Fruit fly (Drosophila melanogaster) whole organism, embryonic: ENCODE data around the gene Arc42.
A peak's percentile ranks its signal among the peaks of the same experiment; 100 is the strongest.

Source experiments
- Aef1 ChIP-seq: fragments of 200-800 bp; sonication (Bioruptor generic); IDR thresholded peaks from 3 replicates; pipeline ENCODE4 v1.3.6; 2022; ENCODE audit warnings: missing biosample characterization, missing genetic modification characterization
- Atf-2 ChIP-seq: fragments of 200-800 bp; sonication (Bioruptor generic); optimal IDR thresholded peaks from 2 replicates; lab custom pipeline; 2016; ENCODE audit warnings: missing biosample characterization, missing genetic modification characterization
- B-H2 ChIP-seq: fragments of 200-800 bp; sonication (Bioruptor generic); optimal IDR thresholded peaks from 2 replicates; lab custom pipeline; 2018; ENCODE audit warnings: missing biosample characterization, mild to moderate bottlenecking, missing genetic modification characterization
- CG10267 ChIP-seq: fragments of 200-800 bp; sonication (Bioruptor generic); optimal IDR thresholded peaks from 2 replicates; lab custom pipeline; 2018; ENCODE audit warnings: missing biosample characterization, mild to moderate bottlenecking, missing genetic modification characterization, moderate library complexity
- CG10979 ChIP-seq: fragments of 200-800 bp; sonication (Bioruptor generic); optimal IDR thresholded peaks from 2 replicates; lab custom pipeline; 2018; ENCODE audit warnings: missing biosample characterization, mild to moderate bottlenecking, missing genetic modification characterization, moderate library complexity
- CG11093 ChIP-seq: fragments of 200-800 bp; sonication (Bioruptor generic); IDR thresholded peaks from 3 replicates; pipeline ENCODE4 v1.3.6; 2022; ENCODE audit warnings: missing biosample characterization, missing genetic modification characterization
- CG12219 ChIP-seq: fragments of 200-800 bp; sonication (Bioruptor generic); optimal IDR thresholded peaks from 3 replicates; lab custom pipeline; 2018; ENCODE audit warnings: missing biosample characterization, mild to moderate bottlenecking, missing genetic modification characterization
- CG12391 ChIP-seq: fragments of 200-800 bp; sonication (Bioruptor generic); optimal IDR thresholded peaks from 3 replicates; lab custom pipeline; 2018; ENCODE audit warnings: missing biosample characterization, mild to moderate bottlenecking, missing genetic modification characterization, moderate library complexity
- CG12744 ChIP-seq: fragments of 200-800 bp; sonication (Bioruptor generic); optimal IDR thresholded peaks from 2 replicates; lab custom pipeline; 2016; ENCODE audit warnings: missing biosample characterization, missing genetic modification characterization
- CG14050 ChIP-seq: fragments of 200-800 bp; sonication (Bioruptor generic); IDR thresholded peaks from 3 replicates; pipeline ENCODE4 v1.3.6; 2022; ENCODE audit warnings: missing biosample characterization, missing genetic modification characterization
- CG15011 ChIP-seq: fragments of 200-800 bp; sonication (Bioruptor generic); optimal IDR thresholded peaks from 3 replicates; lab custom pipeline; 2018; ENCODE audit warnings: missing biosample characterization, mild to moderate bottlenecking, missing genetic modification characterization
- CG16813 ChIP-seq: fragments of 200-800 bp; sonication (Bioruptor generic); IDR thresholded peaks from 3 replicates; pipeline ENCODE4 v1.3.6; 2022; ENCODE audit warnings: missing biosample characterization, missing genetic modification characterization; ENCODE audit not compliant: partially characterized antibody
- CG17359 ChIP-seq: fragments of 200-800 bp; sonication (Bioruptor generic); optimal IDR thresholded peaks from 3 replicates; lab custom pipeline; 2018; ENCODE audit warnings: missing biosample characterization, mild to moderate bottlenecking, missing genetic modification characterization, moderate library complexity
- CG1792 ChIP-seq: fragments of 200-800 bp; sonication (Bioruptor generic); optimal IDR thresholded peaks from 2 replicates; lab custom pipeline; 2016; ENCODE audit warnings: missing biosample characterization, missing genetic modification characterization
- CG18599 ChIP-seq: fragments of 200-800 bp; sonication (Bioruptor generic); optimal IDR thresholded peaks from 3 replicates; lab custom pipeline; 2017; ENCODE audit warnings: missing biosample characterization, missing genetic modification characterization, mild to moderate bottlenecking, moderate library complexity, missing genetic modification reagents
- CG2120 ChIP-seq: fragments of 200-800 bp; sonication (Bioruptor generic); optimal IDR thresholded peaks from 3 replicates; lab custom pipeline; 2016; ENCODE audit warnings: missing biosample characterization, missing genetic modification characterization
- CG2202 ChIP-seq: fragments of 200-800 bp; sonication (Bioruptor generic); optimal IDR thresholded peaks from 2 replicates; lab custom pipeline; 2018; ENCODE audit warnings: missing biosample characterization, mild to moderate bottlenecking, missing genetic modification characterization
- CG32532 ChIP-seq: fragments of 200-800 bp; sonication (Bioruptor generic); IDR thresholded peaks from 2 replicates; pipeline ENCODE4 v1.3.6; 2022; ENCODE audit warnings: missing biosample characterization, missing genetic modification characterization
- CG3995 ChIP-seq: fragments of 200-800 bp; sonication (Bioruptor generic); optimal IDR thresholded peaks from 3 replicates; lab custom pipeline; 2016; ENCODE audit warnings: missing biosample characterization, missing genetic modification characterization
- CG4360 ChIP-seq: fragments of 200-800 bp; sonication (Bioruptor generic); IDR thresholded peaks from 2 replicates; pipeline ENCODE4 v1.3.6; 2022; ENCODE audit warnings: missing biosample characterization, missing genetic modification characterization
- CG8281 ChIP-seq: fragments of 200-800 bp; sonication (Bioruptor generic); optimal IDR thresholded peaks from 2 replicates; lab custom pipeline; 2018; ENCODE audit warnings: missing biosample characterization, mild to moderate bottlenecking, missing genetic modification characterization, moderate library complexity
- CG9437 ChIP-seq: fragments of 200-800 bp; sonication (Bioruptor generic); optimal IDR thresholded peaks from 2 replicates; lab custom pipeline; 2018; ENCODE audit warnings: missing biosample characterization, mild to moderate bottlenecking, missing genetic modification characterization
- CG9932 ChIP-seq: fragments of 200-800 bp; sonication (Bioruptor generic); IDR thresholded peaks from 2 replicates; pipeline ENCODE4 v1.3.6; 2022; ENCODE audit warnings: missing biosample characterization, missing genetic modification characterization
- CoRest ChIP-seq: fragments of 200-800 bp; sonication (Bioruptor generic); optimal IDR thresholded peaks from 3 replicates; lab custom pipeline; 2018; ENCODE audit warnings: missing biosample characterization, mild to moderate bottlenecking, missing genetic modification characterization, moderate library complexity
- D19B ChIP-seq: fragments of 200-800 bp; sonication (Bioruptor generic); optimal IDR thresholded peaks from 2 replicates; lab custom pipeline; 2017; ENCODE audit warnings: missing biosample characterization, mild to moderate bottlenecking, missing genetic modification characterization
- Drgx ChIP-seq: fragments of 200-800 bp; sonication (Bioruptor generic); IDR thresholded peaks from 2 replicates; pipeline ENCODE4 v1.3.6; 2022; ENCODE audit warnings: missing biosample characterization, missing genetic modification characterization
- Hr39 ChIP-seq: fragments of >200 bp; optimal IDR thresholded peaks from 2 replicates; lab custom pipeline; 2017
- Hsf ChIP-seq: fragments of 200-800 bp; sonication (Bioruptor generic); optimal IDR thresholded peaks from 3 replicates; lab custom pipeline; 2016; ENCODE audit warnings: missing biosample characterization, missing genetic modification characterization
- Lpt ChIP-seq: fragments of >200 bp; optimal IDR thresholded peaks from 2 replicates; lab custom pipeline; 2018; ENCODE audit warnings: missing biosample characterization, missing genetic modification characterization
- Optix ChIP-seq: fragments of 200-800 bp; sonication (Bioruptor generic); IDR thresholded peaks from 3 replicates; pipeline ENCODE4 v1.3.6; 2022; ENCODE audit warnings: missing biosample characterization, missing genetic modification characterization
- Poxn ChIP-seq: fragments of 200-800 bp; sonication (Bioruptor generic); IDR thresholded peaks from 2 replicates; pipeline ENCODE4 v1.3.6; 2022; ENCODE audit warnings: missing biosample characterization, missing genetic modification characterization
- Sin3A ChIP-seq: fragments of >200 bp; optimal IDR thresholded peaks from 2 replicates; lab custom pipeline; 2018
- Taf1 ChIP-seq: fragments of 200-800 bp; sonication (Bioruptor generic); IDR thresholded peaks from 2 replicates; pipeline ENCODE4 v1.3.6; 2022; ENCODE audit warnings: missing biosample characterization, missing genetic modification characterization
- amos ChIP-seq: fragments of 200-800 bp; sonication (Bioruptor generic); IDR thresholded peaks from 2 replicates; pipeline ENCODE4 v1.3.6; 2022; ENCODE audit warnings: missing biosample characterization, missing genetic modification characterization; ENCODE audit not compliant: partially characterized antibody
- bowl ChIP-seq: fragments of 200-800 bp; sonication (Bioruptor generic); IDR thresholded peaks from 2 replicates; pipeline ENCODE4 v1.3.6; 2022; ENCODE audit warnings: missing biosample characterization, missing genetic modification characterization
- cas ChIP-seq: fragments of 200-800 bp; sonication (Bioruptor generic); IDR thresholded peaks from 2 replicates; pipeline ENCODE4 v1.3.6; 2022; ENCODE audit warnings: missing biosample characterization, missing genetic modification characterization
- en ChIP-seq: fragments of 200-800 bp; sonication (Bioruptor generic); optimal IDR thresholded peaks from 2 replicates; lab custom pipeline; 2016; ENCODE audit warnings: missing biosample characterization, missing genetic modification characterization
- esg ChIP-seq: fragments of 200-800 bp; sonication (Bioruptor generic); conservative IDR thresholded peaks from 2 replicates; pipeline ENCODE4 v1.3.6; 2022; ENCODE audit warnings: missing biosample characterization, missing genetic modification characterization
- ewg ChIP-seq: fragments of 200-800 bp; sonication (Bioruptor generic); optimal IDR thresholded peaks from 3 replicates; lab custom pipeline; 2017; ENCODE audit warnings: mild to moderate bottlenecking, missing biosample characterization, missing genetic modification reagents, missing genetic modification characterization
- fd102C ChIP-seq: fragments of 200-800 bp; sonication (Bioruptor generic); optimal IDR thresholded peaks from 2 replicates; lab custom pipeline; 2018; ENCODE audit warnings: missing biosample characterization, mild to moderate bottlenecking, missing genetic modification characterization, moderate library complexity
- gro ChIP-seq: fragments of 200-800 bp; sonication (Bioruptor generic); optimal IDR thresholded peaks from 2 replicates; lab custom pipeline; 2016; ENCODE audit warnings: missing biosample characterization, missing genetic modification characterization
- lab ChIP-seq: fragments of 200-800 bp; sonication (Bioruptor generic); optimal IDR thresholded peaks from 3 replicates; lab custom pipeline; 2017; ENCODE audit warnings: missing biosample characterization, missing genetic modification characterization, mild to moderate bottlenecking, moderate library complexity, missing genetic modification reagents
- prd ChIP-seq, 3 experiments: fragments of >200 bp in 2 of 3; fragments of 200-800 bp in 1 of 3; sonication (Bioruptor generic) in 1 of 3; optimal IDR thresholded peaks in 2 of 3; IDR thresholded peaks in 1 of 3; 2 replicates in 2 of 3; 3 replicates in 1 of 3; pipeline versions ENCODE4 v1.3.6 to Lab custom; 2017 to 2022; ENCODE audit warnings: missing biosample characterization in 1 of 3, missing genetic modification characterization in 1 of 3
- pzg ChIP-seq: fragments of 200-800 bp; sonication (Bioruptor generic); optimal IDR thresholded peaks from 3 replicates; lab custom pipeline; 2018; ENCODE audit warnings: missing biosample characterization, mild to moderate bottlenecking, missing genetic modification characterization, moderate library complexity
- sr ChIP-seq: fragments of 200-800 bp; sonication (Bioruptor generic); IDR thresholded peaks from 3 replicates; pipeline ENCODE4 v1.3.6; 2022; ENCODE audit warnings: missing biosample characterization, missing genetic modification characterization
- sug ChIP-seq: fragments of 200-800 bp; optimal IDR thresholded peaks from 2 replicates; lab custom pipeline; 2019; ENCODE audit warnings: missing biosample characterization, mild to moderate bottlenecking, missing genetic modification characterization, moderate library complexity
- tll ChIP-seq, 2 experiments: fragments of 200-800 bp in 1 of 2; fragments of >200 bp in 1 of 2; sonication (Bioruptor generic) in 1 of 2; optimal IDR thresholded peaks; 2 replicates each; lab custom pipeline; 2017 to 2019; ENCODE audit warnings: missing biosample characterization in 2 of 2, missing genetic modification characterization in 2 of 2, mild to moderate bottlenecking in 1 of 2, moderate library complexity in 1 of 2
- unc-4 ChIP-seq: fragments of 200-800 bp; sonication (Bioruptor generic); IDR thresholded peaks from 2 replicates; pipeline ENCODE4 v1.3.6; 2022; ENCODE audit warnings: missing biosample characterization, missing genetic modification characterization; ENCODE audit not compliant: partially characterized antibody

The Arc42 gene

DNA sequence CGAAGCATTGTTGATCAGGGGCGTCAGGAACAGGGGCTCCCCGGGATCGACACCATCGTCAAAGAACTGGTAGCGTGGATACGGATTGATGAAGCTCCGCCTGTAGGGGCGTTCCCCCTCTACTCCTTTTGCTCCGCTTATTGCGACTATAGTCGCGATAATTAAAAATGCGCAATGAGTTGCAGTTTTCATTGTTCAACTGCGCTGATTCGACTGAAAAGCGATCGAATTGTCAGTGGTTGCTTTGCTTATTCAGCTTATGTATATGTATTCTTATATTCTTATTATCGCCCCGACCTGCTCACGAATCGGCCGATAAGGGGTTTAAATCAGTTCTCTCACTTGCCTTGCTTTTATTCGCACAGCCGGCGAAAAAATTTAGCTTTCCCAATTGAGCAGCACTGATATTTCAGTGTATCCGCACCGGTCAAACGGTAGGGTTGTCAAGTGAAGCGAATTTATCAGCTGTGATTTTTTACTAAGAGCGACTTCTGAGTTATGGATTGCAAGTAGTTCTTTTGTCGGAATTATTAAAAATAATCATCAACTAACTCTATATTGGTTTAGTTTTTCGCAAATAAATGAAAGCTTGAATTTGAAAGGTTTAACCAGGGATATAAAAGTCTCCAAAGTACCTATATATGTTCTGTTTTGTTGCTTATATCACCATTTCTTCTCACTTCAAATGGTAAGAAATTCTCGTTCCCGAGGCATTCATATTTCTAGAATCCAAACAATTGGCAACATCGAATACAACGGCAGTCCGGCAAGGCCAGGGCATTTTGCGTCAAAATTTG lies 13.4 kb upstream of the Arc42 start, which contains the start of the genes CG4572 and CG4686 (continued):
- TF ChIP-seq CG1792 (GFP tag; lab: Kevin White, UChicago) (peak; percentile 36), CG32532 (GFP tag; lab: Robert Waterston, UW) (peak; percentile 86), tll (GFP tag; optimal IDR thresholded peaks at IDR 0.05; lab: Kevin White, UChicago) (peak in 1 of 2 experiments; percentile 13), lab (peak; percentile 80), Lpt (GFP tag; lab: Kevin White, UChicago) (no peak), CG9437 (peak; percentile 74), CG2202 (tag; lab: Kevin White, UChicago) (peak; percentile 21), unc-4 (GFP tag; lab: Robert Waterston, UW) (0 out of 2 replicates have a peak, but pooled peaks have one; percentile 39), CG8281 (tag; lab: Kevin White, UChicago) (peak; percentile 63), CG14050 (GFP tag; lab: Robert Waterston, UW) (peak; percentile 61), CG10979 (tag; lab: Kevin White, UChicago) (peak; percentile 61), Sin3A (lab: Kevin White, UChicago) (peak; percentile 68), CG11093 (GFP tag; lab: Robert Waterston, UW) (peak; percentile 61; the same call in 1 of the 3 replicates), Taf1 (peak; percentile 6; the same call in 1 of the 2 replicates), amos (GFP tag; lab: Robert Waterston, UW) (no peak), pzg (GFP tag; lab: Kevin White, UChicago) (peak; percentile 46), ewg (peak; percentile 53), Optix (no peak), bowl (GFP tag; lab: Robert Waterston, UW) (no peak), CG3995 (GFP tag; lab: Kevin White, UChicago) (peak; percentile 97), CG10267 (peak; percentile 67), CG16813 (no peak), CG17359 (peak; percentile 58), D19B (GFP tag; lab: Kevin White, UChicago) (peak; percentile 56), Hr39 (lab: Kevin White, UChicago) (no peak), Poxn (GFP tag; lab: Robert Waterston, UW) (no peak), esg (GFP tag; lab: Robert Waterston, UW) (peak; percentile 35; the same call in 1 of the 2 replicates), B-H2 (GFP tag; lab: Kevin White, UChicago) (peak; percentile 78), CG12219 (GFP tag; lab: Kevin White, UChicago) (peak; percentile 42), CG4360 (no peak), CG9932 (peak; percentile 71), Aef1 (GFP tag; lab: Robert Waterston, UW) (peak; percentile 82), gro (GFP tag; lab: Kevin White, UChicago) (peak; percentile 87), fd102C (GFP tag; lab: Kevin White, UChicago) (no peak), CG12391 (tag; lab: Kevin White, UChicago) (peak; percentile 82), en (GFP tag; lab: Kevin White, UChicago) (peak; percentile 44), CG15011 (GFP tag; lab: Kevin White, UChicago) (peak; percentile 40), Atf-2 (peak; percentile 56), CoRest (tag; lab: Kevin White, UChicago) (peak; percentile 85), sug (tag; lab: Kevin White, UChicago) (peak; percentile 78), cas (GFP tag; lab: Robert Waterston, UW) (peak; percentile 58; the same call in 1 of the 2 replicates), Hsf (GFP tag; lab: Kevin White, UChicago) (peak; percentile 83), Drgx (peak; percentile 79), CG18599 (GFP tag; lab: Kevin White, UChicago) (peak; percentile 78), CG2120 (GFP tag; lab: Kevin White, UChicago) (peak; percentile 91), prd (optimal IDR thresholded peaks at IDR 0.05; lab: Kevin White, UChicago) (no peak), prd (GFP tag; IDR thresholded peaks at IDR 0.05; lab: Robert Waterston, UW) (peak; percentile 83), sr (GFP tag; lab: Robert Waterston, UW) (peak; percentile 5; the same call in 1 of the 3 replicates), CG12744 (GFP tag; lab: Kevin White, UChicago) (peak; percentile 76)
